Worm (Caenorhabditis elegans) whole organism, late embryonic: ENCODE data around the gene C27A2.7.

ENCODE experiments used
- ceh-34 ChIP-seq: sonication (generic microtip); optimal IDR thresholded peaks from 2 replicates; lab custom pipeline; 2016; ENCODE audit warnings: mild to moderate bottlenecking, missing genetic modification characterization, missing compliant biosample characterization
- ceh-6 ChIP-seq: fragments of 200-800 bp; sonication (Bioruptor generic); optimal IDR thresholded peaks from 2 replicates; lab custom pipeline; 2018; ENCODE audit warnings: mild to moderate bottlenecking, missing genetic modification characterization, missing compliant biosample characterization
- elt-2 ChIP-seq: sonication (generic microtip); optimal IDR thresholded peaks from 2 replicates; lab custom pipeline; 2016; ENCODE audit warnings: missing genetic modification reagents, missing genetic modification characterization, missing compliant biosample characterization
- ets-4 ChIP-seq: sonication (generic microtip); optimal IDR thresholded peaks from 2 replicates; lab custom pipeline; 2016; ENCODE audit warnings: missing genetic modification characterization, missing compliant biosample characterization
- eyg-1 ChIP-seq: sonication (generic microtip); optimal IDR thresholded peaks from 2 replicates; lab custom pipeline; 2016; ENCODE audit warnings: missing genotype, missing genetic modification characterization, missing compliant biosample characterization
- fkh-10 ChIP-seq: fragments of 150-350 bp; optimal IDR thresholded peaks from 2 replicates; lab custom pipeline; 2014; ENCODE audit warnings: missing biosample characterization, missing genetic modification reagents, missing genetic modification characterization
- hlh-15 ChIP-seq: sonication (generic microtip); optimal IDR thresholded peaks from 2 replicates; lab custom pipeline; 2016; ENCODE audit warnings: missing genetic modification characterization, missing compliant biosample characterization
- nhr-11 ChIP-seq: fragments of 150-350 bp; optimal IDR thresholded peaks from 2 replicates; lab custom pipeline; 2014; ENCODE audit warnings: missing biosample characterization, missing genetic modification characterization
- syd-9 ChIP-seq: sonication (generic microtip); optimal IDR thresholded peaks from 2 replicates; lab custom pipeline; 2016; ENCODE audit warnings: mild to moderate bottlenecking, missing genetic modification characterization, moderate library complexity, missing compliant biosample characterization

ce11 chrII:5067927-5068326 is 3.2 kb downstream of the C27A2.7 start, which contains the start of gene C27A2.8:
- TF ChIP-seq eyg-1 (no peak), elt-2 (tag; lab: Kevin White, UChicago) (no peak), fkh-10 (no peak), ceh-34 (no peak), nhr-11 (tag; lab: Kevin White, UChicago) (no peak), syd-9 (tag; lab: Kevin White, UChicago) (no peak), ets-4 (tag; lab: Kevin White, UChicago) (no peak), hlh-15 (tag; lab: Kevin White, UChicago) (no peak), ceh-6 (GFP tag; lab: Kevin White, UChicago) (no peak)
